Worm (Caenorhabditis elegans): Measurements from ENCODE around the gene C49F5.5.

Gene C49F5.5

DNA sequence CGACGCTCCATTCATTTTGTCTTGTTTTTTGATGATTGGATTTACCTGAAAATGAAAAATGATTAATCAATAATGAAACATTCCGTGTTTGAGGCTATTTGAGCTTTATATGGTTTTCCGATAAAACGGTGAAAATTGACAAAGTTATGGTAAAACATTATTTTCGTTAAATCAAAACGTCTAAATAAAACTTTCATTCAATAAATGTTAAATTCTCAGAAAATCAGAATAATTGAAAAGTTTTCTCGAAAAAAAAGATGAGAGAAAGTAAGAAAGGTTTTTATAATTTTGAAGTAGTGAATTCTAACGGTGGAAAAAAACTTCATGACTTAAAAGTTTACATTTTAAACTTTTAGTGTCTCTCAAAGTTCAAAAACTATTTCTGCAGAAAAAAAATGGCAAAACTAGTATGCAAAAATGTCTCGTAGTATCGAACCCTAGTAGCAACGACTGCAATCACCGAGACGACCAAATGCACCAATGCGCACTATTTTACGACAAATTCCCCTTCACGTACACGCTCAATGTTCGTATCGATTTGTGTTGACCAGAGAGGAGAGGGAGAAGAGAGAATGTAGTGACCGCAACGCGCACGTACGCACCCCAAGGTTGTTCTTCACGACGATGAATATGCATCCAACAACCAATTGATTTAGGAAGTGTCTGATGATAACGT is 39.1 kb upstream of the C49F5.5 start, which contains the start of gene nfya-1 (continued):
- TF ChIP-seq ama-1 (optimal IDR thresholded peaks at IDR 0.05) = no peak
- no peak for TF ChIP-seq ceh-88 (GFP tag; IDR thresholded peaks at IDR 0.05)
- TF ChIP-seq lin-15B (tag; optimal IDR thresholded peaks at IDR 0.05) = no peak
- no peak for TF ChIP-seq ceh-90 (tag; optimal IDR thresholded peaks at IDR 0.05)
- TF ChIP-seq hpl-2 (GFP tag; optimal IDR thresholded peaks at IDR 0.05) = no peak
- no peak for TF ChIP-seq isw-1 (GFP tag; IDR thresholded peaks at IDR 0.05)
- TF ChIP-seq zag-1 (tag; optimal IDR thresholded peaks at IDR 0.05) = no peak
- no peak for TF ChIP-seq nhr-76 (tag; optimal IDR thresholded peaks at IDR 0.05)
- no peak for TF ChIP-seq egl-27 (tag; optimal IDR thresholded peaks at IDR 0.05)
- no peak for TF ChIP-seq nhr-85 (tag)
- peak; percentile 25 to 34 for TF ChIP-seq efl-1 (optimal IDR thresholded peaks at IDR 0.05)
- peak in 1 of 2 experiments; percentile 90 for TF ChIP-seq efl-1 (GFP tag; optimal IDR thresholded peaks at IDR 0.05 in 1 of 2)
- no peak for TF ChIP-seq ztf-11 (tag; optimal IDR thresholded peaks at IDR 0.05)
- TF ChIP-seq C16A3.4 (tag; optimal IDR thresholded peaks at IDR 0.05) = peak; percentile 47
- TF ChIP-seq hlh-4 (tag; optimal IDR thresholded peaks at IDR 0.05) = no peak
- no peak for TF ChIP-seq Y116A8C.19 (tag; optimal IDR thresholded peaks at IDR 0.05; ENCODE audit: borderline replicate concordance)
- no peak for TF ChIP-seq lir-3 (tag; optimal IDR thresholded peaks at IDR 0.05; ENCODE audit: poor library complexity)
- TF ChIP-seq vab-15 (tag; optimal IDR thresholded peaks at IDR 0.05) = no peak
- peak; percentile 64 for TF ChIP-seq rnt-1 (tag; optimal IDR thresholded peaks at IDR 0.05)
- no peak for TF ChIP-seq C04F5.9 (tag; optimal IDR thresholded peaks at IDR 0.05)
- peak; percentile 5 for TF ChIP-seq ceh-8 (GFP tag; optimal IDR thresholded peaks at IDR 0.05)
- peak; percentile 24 for TF ChIP-seq dsc-1 (tag; optimal IDR thresholded peaks at IDR 0.05)
- TF ChIP-seq nhr-28 (tag; optimal IDR thresholded peaks at IDR 0.05) = no peak
- TF ChIP-seq tlp-1 (tag; optimal IDR thresholded peaks at IDR 0.05) = no peak
- TF ChIP-seq unc-86 (tag; optimal IDR thresholded peaks at IDR 0.05) = peak; percentile 33
- TF ChIP-seq F16B12.6 (tag; optimal IDR thresholded peaks at IDR 0.05) = peak; percentile 91
- no peak for TF ChIP-seq egl-13 (tag; optimal IDR thresholded peaks at IDR 0.05)
- no peak for TF ChIP-seq lin-39 (tag; optimal IDR thresholded peaks at IDR 0.05)
- no peak for TF ChIP-seq ets-5 (GFP tag; IDR thresholded peaks at IDR 0.05)
- peak; percentile 33 to 68 for TF ChIP-seq lsy-2 (tag; optimal IDR thresholded peaks at IDR 0.05)
- TF ChIP-seq fkh-10 (GFP tag; optimal IDR thresholded peaks at IDR 0.05) = no peak
- TF ChIP-seq lin-13 (GFP tag; optimal IDR thresholded peaks at IDR 0.05) = no peak
- TF ChIP-seq C34B4.2 (tag; optimal IDR thresholded peaks at IDR 0.05) = no peak
- peak; percentile 50 for TF ChIP-seq nhr-20 (tag; optimal IDR thresholded peaks at IDR 0.05)
- TF ChIP-seq mep-1 (tag; optimal IDR thresholded peaks at IDR 0.05) = peak; percentile 84
- no peak for TF ChIP-seq elt-2 (tag; optimal IDR thresholded peaks at IDR 0.05)
- TF ChIP-seq snpc-4 (tag; optimal IDR thresholded peaks at IDR 0.05) = no peak
- TF ChIP-seq unc-62 (GFP tag; optimal IDR thresholded peaks at IDR 0.05) = no peak
- TF ChIP-seq nhr-19 (GFP tag; conservative IDR thresholded peaks at IDR 0.05) = peak; percentile 25; the same call in 1 of the 2 replicates
- no peak for TF ChIP-seq alr-1 (tag; optimal IDR thresholded peaks at IDR 0.05; ENCODE audit: borderline replicate concordance)
- TF ChIP-seq fkh-4 (tag; optimal IDR thresholded peaks at IDR 0.05; ENCODE audit: borderline replicate concordance) = no peak
- TF ChIP-seq fos-1 (tag; optimal IDR thresholded peaks at IDR 0.05) = no peak
- peak; percentile 9 for TF ChIP-seq tbx-2 (tag; optimal IDR thresholded peaks at IDR 0.05)
- TF ChIP-seq pax-3 (tag; optimal IDR thresholded peaks at IDR 0.05) = no peak
- no peak for TF ChIP-seq aly-2 (tag; optimal IDR thresholded peaks at IDR 0.05)
- TF ChIP-seq mab-9 (GFP tag; IDR thresholded peaks at IDR 0.05) = no peak

All from whole organism, L1 larva.